Fruit fly (Drosophila melanogaster) whole organism, embryonic: ENCODE results near the gene Etl1.

Experiments
- Awh ChIP-seq: fragments of 200-800 bp; sonication (Bioruptor generic); IDR thresholded peaks from 2 replicates; pipeline ENCODE4, ENCODE4 v1.3.6; 2022; ENCODE audit warnings: missing biosample characterization, missing genetic modification characterization
- BEAF-32 ChIP-seq: fragments of 200-800 bp; sonication (Bioruptor generic); optimal IDR thresholded peaks from 3 replicates; lab custom pipeline; 2017; ENCODE audit warnings: missing biosample characterization, missing genetic modification characterization, mild to moderate bottlenecking, moderate library complexity, missing genetic modification reagents
- Bgb ChIP-seq: fragments of 200-800 bp; sonication (Bioruptor generic); IDR thresholded peaks from 2 replicates; pipeline ENCODE4 v1.3.6; 2022; ENCODE audit warnings: missing biosample characterization, missing genetic modification characterization; ENCODE audit not compliant: partially characterized antibody
- BtbVII ChIP-seq: fragments of 200-800 bp; sonication (Bioruptor generic); optimal IDR thresholded peaks from 3 replicates; lab custom pipeline; 2017; ENCODE audit warnings: missing biosample characterization, mild to moderate bottlenecking, missing genetic modification characterization
- CG10274 ChIP-seq: fragments of 200-800 bp; sonication (Bioruptor generic); optimal IDR thresholded peaks from 3 replicates; lab custom pipeline; 2017; ENCODE audit warnings: missing biosample characterization, mild to moderate bottlenecking, missing genetic modification characterization
- CG10979 ChIP-seq: fragments of 200-800 bp; sonication (Bioruptor generic); optimal IDR thresholded peaks from 2 replicates; lab custom pipeline; 2018; ENCODE audit warnings: missing biosample characterization, mild to moderate bottlenecking, missing genetic modification characterization, moderate library complexity
- CG11093 ChIP-seq: fragments of 200-800 bp; sonication (Bioruptor generic); IDR thresholded peaks from 3 replicates; pipeline ENCODE4 v1.3.6; 2022; ENCODE audit warnings: missing biosample characterization, missing genetic modification characterization
- CG11247 ChIP-seq: fragments of 200-800 bp; sonication (Bioruptor generic); IDR thresholded peaks from 2 replicates; pipeline ENCODE4 v1.3.6; 2022; ENCODE audit warnings: missing biosample characterization, missing genetic modification characterization
- CG11456 ChIP-seq: fragments of 200-800 bp; sonication (Bioruptor generic); IDR thresholded peaks from 3 replicates; pipeline ENCODE4 v1.3.6; 2022; ENCODE audit warnings: missing biosample characterization, missing genetic modification characterization
- CG11504 ChIP-seq: fragments of 200-800 bp; sonication (Bioruptor generic); optimal IDR thresholded peaks from 3 replicates; lab custom pipeline; 2019; ENCODE audit warnings: missing biosample characterization, mild to moderate bottlenecking, missing genetic modification characterization, moderate library complexity
- CG11560 ChIP-seq: fragments of 200-800 bp; sonication (Bioruptor generic); IDR thresholded peaks from 3 replicates; pipeline ENCODE4 v1.3.6; 2022; ENCODE audit warnings: missing biosample characterization, missing genetic modification characterization
- CG1603 ChIP-seq: fragments of 200-800 bp; sonication (Bioruptor generic); optimal IDR thresholded peaks from 2 replicates; lab custom pipeline; 2019; ENCODE audit warnings: missing biosample characterization, mild to moderate bottlenecking, missing genetic modification characterization, moderate library complexity
- CG2116 ChIP-seq: fragments of 200-800 bp; sonication (Bioruptor generic); optimal IDR thresholded peaks from 3 replicates; lab custom pipeline; 2018; ENCODE audit warnings: missing biosample characterization, mild to moderate bottlenecking, missing genetic modification characterization
- CG30020 ChIP-seq: fragments of 200-800 bp; optimal IDR thresholded peaks from 2 replicates; lab custom pipeline; 2019; ENCODE audit warnings: missing biosample characterization, mild to moderate bottlenecking, missing genetic modification characterization, moderate library complexity
- CG31365 ChIP-seq: fragments of 200-800 bp; sonication (Bioruptor generic); optimal IDR thresholded peaks from 2 replicates; lab custom pipeline; 2018; ENCODE audit warnings: missing biosample characterization, mild to moderate bottlenecking, missing genetic modification characterization
- CG31388 ChIP-seq: fragments of 200-800 bp; sonication (Bioruptor generic); optimal IDR thresholded peaks from 2 replicates; lab custom pipeline; 2016; ENCODE audit warnings: missing biosample characterization, missing genetic modification characterization
- CG33213 ChIP-seq: fragments of 200-800 bp; sonication (Bioruptor generic); optimal IDR thresholded peaks from 3 replicates; lab custom pipeline; 2016; ENCODE audit warnings: missing biosample characterization, missing genetic modification characterization
- CG3838 ChIP-seq: fragments of 200-800 bp; sonication (Bioruptor generic); optimal IDR thresholded peaks from 3 replicates; lab custom pipeline; 2016; ENCODE audit warnings: missing biosample characterization, missing genetic modification characterization
- CG3995 ChIP-seq: fragments of 200-800 bp; sonication (Bioruptor generic); optimal IDR thresholded peaks from 3 replicates; lab custom pipeline; 2016; ENCODE audit warnings: missing biosample characterization, missing genetic modification characterization
- CG8388 ChIP-seq: fragments of 200-800 bp; sonication (Bioruptor generic); optimal IDR thresholded peaks from 2 replicates; lab custom pipeline; 2019; ENCODE audit warnings: missing biosample characterization, mild to moderate bottlenecking, missing genetic modification characterization, moderate library complexity
- CG8478 ChIP-seq: fragments of >200 bp; optimal IDR thresholded peaks from 2 replicates; lab custom pipeline; 2018
- CG9797 ChIP-seq: fragments of 200-800 bp; sonication (Bioruptor generic); optimal IDR thresholded peaks from 3 replicates; lab custom pipeline; 2018; ENCODE audit warnings: missing biosample characterization, mild to moderate bottlenecking, missing genetic modification characterization
- Dad ChIP-seq: fragments of 200-800 bp; sonication (Bioruptor generic); optimal IDR thresholded peaks from 3 replicates; lab custom pipeline; 2016; ENCODE audit warnings: missing biosample characterization, missing genetic modification characterization
- Dip2 ChIP-seq: fragments of 200-800 bp; sonication (Bioruptor generic); IDR thresholded peaks from 2 replicates; pipeline ENCODE4 v1.3.6; 2022; ENCODE audit warnings: missing biosample characterization, missing genetic modification characterization
- Dip3 ChIP-seq: fragments of 200-800 bp; sonication (Bioruptor generic); optimal IDR thresholded peaks from 3 replicates; lab custom pipeline; 2016; ENCODE audit warnings: missing biosample characterization, missing genetic modification characterization
- Doc2 ChIP-seq: fragments of 200-800 bp; sonication (Bioruptor generic); IDR thresholded peaks from 2 replicates; pipeline ENCODE4 v1.3.6; 2022; ENCODE audit warnings: missing biosample characterization, missing genetic modification characterization
- Fer1 ChIP-seq: fragments of 200-800 bp; sonication (Bioruptor generic); optimal IDR thresholded peaks from 2 replicates; lab custom pipeline; 2017; ENCODE audit warnings: missing biosample characterization, mild to moderate bottlenecking, missing genetic modification characterization
- HLH3B ChIP-seq: fragments of 200-800 bp; sonication (Bioruptor generic); IDR thresholded peaks from 2 replicates; pipeline ENCODE4 v1.3.6; 2022; ENCODE audit warnings: missing biosample characterization, missing genetic modification characterization
- HLH4C ChIP-seq: fragments of 200-800 bp; sonication (Bioruptor generic); IDR thresholded peaks from 3 replicates; pipeline ENCODE4 v1.3.6; 2022; ENCODE audit warnings: missing biosample characterization, missing genetic modification characterization; ENCODE audit not compliant: partially characterized antibody
- Hr78 ChIP-seq, 2 experiments: fragments of 200-800 bp in 1 of 2; fragments of >200 bp in 1 of 2; sonication (Bioruptor generic) in 1 of 2; optimal IDR thresholded peaks; 2 replicates each; lab custom pipeline; 2017 to 2019; ENCODE audit warnings: missing biosample characterization in 2 of 2, missing genetic modification characterization in 2 of 2, mild to moderate bottlenecking in 1 of 2, moderate library complexity in 1 of 2
- MESR4 ChIP-seq: fragments of 200-800 bp; sonication (Bioruptor generic); optimal IDR thresholded peaks from 2 replicates; lab custom pipeline; 2018; ENCODE audit warnings: missing biosample characterization, mild to moderate bottlenecking, missing genetic modification characterization, moderate library complexity
- Max ChIP-seq: fragments of 200-800 bp; sonication (Bioruptor generic); optimal IDR thresholded peaks from 2 replicates; lab custom pipeline; 2016; ENCODE audit warnings: missing biosample characterization, mild to moderate bottlenecking, missing genetic modification characterization
- Mrtf ChIP-seq: fragments of 200-800 bp; sonication (Bioruptor generic); IDR thresholded peaks from 3 replicates; pipeline ENCODE4 v1.3.6; 2022; ENCODE audit warnings: missing biosample characterization, missing genetic modification characterization
- Rfx ChIP-seq: fragments of 200-800 bp; sonication (Bioruptor generic); IDR thresholded peaks from 2 replicates; pipeline ENCODE4 v1.3.6; 2022; ENCODE audit warnings: missing biosample characterization, missing genetic modification characterization
- Taf1 ChIP-seq: fragments of 200-800 bp; sonication (Bioruptor generic); IDR thresholded peaks from 2 replicates; pipeline ENCODE4 v1.3.6; 2022; ENCODE audit warnings: missing biosample characterization, missing genetic modification characterization
- Xbp1 ChIP-seq: fragments of 200-800 bp; sonication (Bioruptor generic); optimal IDR thresholded peaks from 3 replicates; lab custom pipeline; 2016; ENCODE audit warnings: missing biosample characterization, mild to moderate bottlenecking, missing genetic modification characterization
- dati ChIP-seq: fragments of 200-800 bp; sonication (Bioruptor generic); IDR thresholded peaks from 2 replicates; pipeline ENCODE4 v1.3.6; 2022; ENCODE audit warnings: missing biosample characterization, missing genetic modification characterization
- fd3F ChIP-seq: fragments of 200-800 bp; sonication (Bioruptor generic); optimal IDR thresholded peaks from 2 replicates; lab custom pipeline; 2018; ENCODE audit warnings: missing biosample characterization, mild to moderate bottlenecking, missing genetic modification characterization, moderate library complexity
- grau ChIP-seq: fragments of 200-800 bp; optimal IDR thresholded peaks from 3 replicates; lab custom pipeline; 2019; ENCODE audit warnings: missing biosample characterization, mild to moderate bottlenecking, missing genetic modification characterization, moderate library complexity
- klu ChIP-seq: fragments of 200-800 bp; sonication (Bioruptor generic); IDR thresholded peaks from 2 replicates; pipeline ENCODE4 v1.3.6; 2022; ENCODE audit warnings: missing biosample characterization, missing genetic modification characterization
- lbe ChIP-seq: fragments of 200-800 bp; sonication (Bioruptor generic); optimal IDR thresholded peaks from 2 replicates; lab custom pipeline; 2016; ENCODE audit warnings: missing biosample characterization, mild to moderate bottlenecking, missing genetic modification characterization
- lola ChIP-seq, 3 experiments: fragments of >200 bp in 2 of 3; fragments of 200-800 bp in 1 of 3; sonication (Bioruptor generic) in 1 of 3; optimal IDR thresholded peaks; 2 replicates each; lab custom pipeline; 2017 to 2019; ENCODE audit warnings: missing biosample characterization in 3 of 3, missing genetic modification characterization in 3 of 3, mild to moderate bottlenecking in 1 of 3, moderate library complexity in 1 of 3
- lov ChIP-seq, 2 experiments: fragments of 200-800 bp in 1 of 2; fragments of >200 bp in 1 of 2; sonication (Bioruptor generic) in 1 of 2; IDR thresholded peaks in 1 of 2; optimal IDR thresholded peaks in 1 of 2; 2 replicates in 1 of 2; 3 replicates in 1 of 2; pipeline versions ENCODE4 v1.3.6 to Lab custom; 2017 to 2022; ENCODE audit warnings: missing biosample characterization in 1 of 2, missing genetic modification characterization in 1 of 2
- org-1 ChIP-seq: fragments of 200-800 bp; sonication (Bioruptor generic); optimal IDR thresholded peaks from 2 replicates; lab custom pipeline; 2017; ENCODE audit warnings: missing biosample characterization, missing genetic modification characterization
- pzg ChIP-seq: fragments of 200-800 bp; sonication (Bioruptor generic); optimal IDR thresholded peaks from 3 replicates; lab custom pipeline; 2018; ENCODE audit warnings: missing biosample characterization, mild to moderate bottlenecking, missing genetic modification characterization, moderate library complexity
- scrt ChIP-seq: fragments of 200-800 bp; sonication (Bioruptor generic); optimal IDR thresholded peaks from 2 replicates; lab custom pipeline; 2018; ENCODE audit warnings: missing biosample characterization, mild to moderate bottlenecking, missing genetic modification characterization, moderate library complexity
- slou ChIP-seq: fragments of 200-800 bp; sonication (Bioruptor generic); optimal IDR thresholded peaks from 3 replicates; lab custom pipeline; 2016; ENCODE audit warnings: missing biosample characterization, missing genetic modification characterization
- so ChIP-seq: fragments of 200-800 bp; sonication (Bioruptor generic); IDR thresholded peaks from 3 replicates; pipeline ENCODE4 v1.3.6; 2022; ENCODE audit warnings: missing biosample characterization, missing genetic modification characterization
- tio ChIP-seq: fragments of 200-800 bp; sonication (Bioruptor generic); optimal IDR thresholded peaks from 2 replicates; lab custom pipeline; 2017; ENCODE audit warnings: missing biosample characterization, missing genetic modification characterization, inconsistent platforms

Etl1 gene

dm6 chr2L:9930280-9930679 is 17.9 kb upstream of the Etl1 start, which contains the start of gene CG42367:
Gene CG42367 (plus strand): TSS chr2L:9930580.
- TF ChIP-seq CG8388 (no peak), CG11093 (GFP tag; lab: Robert Waterston, UW) (no peak), Xbp1 (GFP tag; lab: Kevin White, UChicago) (no peak), CG33213 (no peak), grau (tag; lab: Kevin White, UChicago) (no peak), fd3F (GFP tag; lab: Kevin White, UChicago) (no peak), CG31365 (tag; lab: Kevin White, UChicago) (no peak), CG30020 (tag; lab: Kevin White, UChicago) (no peak), CG11504 (no peak), CG3838 (no peak), so (GFP tag; lab: Robert Waterston, UW) (no peak), Dad (GFP tag; lab: Kevin White, UChicago) (no peak)

- 0 out of 2 replicates have a peak, but pooled peaks have one; percentile 33 for TF ChIP-seq CG11247 (GFP tag; lab: Robert Waterston, UW)
- no peak for TF ChIP-seq CG2116
- TF ChIP-seq Fer1, result no peak
- TF ChIP-seq scrt, result no peak
- no peak for TF ChIP-seq Dip3 (GFP tag; lab: Kevin White, UChicago)
- no peak for TF ChIP-seq Mrtf (GFP tag; lab: Robert Waterston, UW)
- no peak for TF ChIP-seq CG10274 (GFP tag; lab: Kevin White, UChicago)
- TF ChIP-seq BEAF-32 (GFP tag; lab: Kevin White, UChicago), result no peak
- no peak for TF ChIP-seq org-1 (GFP tag; lab: Kevin White, UChicago)
- no peak for TF ChIP-seq tio
- no peak for TF ChIP-seq Hr78 (GFP tag; optimal IDR thresholded peaks at IDR 0.05; lab: Kevin White, UChicago)
- no peak for TF ChIP-seq slou
- TF ChIP-seq Rfx (GFP tag; lab: Robert Waterston, UW), result peak; percentile 32; the same call in 1 of the 2 replicates
- TF ChIP-seq CG11560 (tag; lab: Robert Waterston, UW), result 0 out of 3 replicates have a peak, but pooled peaks have one; percentile 28
- TF ChIP-seq CG11456, result 0 out of 3 replicates have a peak, but pooled peaks have one; percentile 33
- no peak for TF ChIP-seq Taf1
- TF ChIP-seq HLH3B (GFP tag; lab: Robert Waterston, UW), result no peak
- no peak for TF ChIP-seq CG31388 (GFP tag; lab: Kevin White, UChicago)
- no peak for TF ChIP-seq lov (optimal IDR thresholded peaks at IDR 0.05; lab: Kevin White, UChicago)
- TF ChIP-seq lov (GFP tag; IDR thresholded peaks at IDR 0.05; lab: Robert Waterston, UW), result no peak
- no peak for TF ChIP-seq Doc2
- TF ChIP-seq CG10979 (tag; lab: Kevin White, UChicago), result no peak
These were observed 12.4 kb upstream of the Etl1 start, which contains the start of the genes TbCMF46 and CG42366 for dm6 chr2L:9924765-9925164. Gene TbCMF46 (minus strand): TSS chr2L:9924865. Gene CG42366 (plus strand): TSS chr2L:9925161.

- peak; percentile 7 for TF ChIP-seq Max
- TF ChIP-seq CG9797 (GFP tag; lab: Kevin White, UChicago), result no peak
- TF ChIP-seq Dip3 (GFP tag; lab: Kevin White, UChicago), result peak; percentile 18
- TF ChIP-seq dati (GFP tag; lab: Robert Waterston, UW), result 0 out of 2 replicates have a peak, but pooled peaks have one; percentile 35
- no peak for TF ChIP-seq slou
- peak; percentile 77 for TF ChIP-seq lbe (GFP tag; lab: Kevin White, UChicago)
- TF ChIP-seq klu (GFP tag; lab: Robert Waterston, UW), result no peak
- TF ChIP-seq BtbVII (GFP tag; lab: Kevin White, UChicago), result peak; percentile 36
- TF ChIP-seq lola (GFP tag; optimal IDR thresholded peaks at IDR 0.05; lab: Kevin White, UChicago), result no peak
- no peak for TF ChIP-seq CG3995 (GFP tag; lab: Kevin White, UChicago)
- TF ChIP-seq Dad (GFP tag; lab: Kevin White, UChicago), result peak; percentile 14
- no peak for TF ChIP-seq Awh (GFP tag; lab: Robert Waterston, UW)
- TF ChIP-seq HLH4C (GFP tag; lab: Robert Waterston, UW), result no peak
- peak; percentile 64 for TF ChIP-seq Xbp1 (GFP tag; lab: Kevin White, UChicago)
- TF ChIP-seq Bgb (GFP tag; lab: Robert Waterston, UW), result no peak
- TF ChIP-seq CG8478, result no peak
- peak; percentile 67 for TF ChIP-seq CG1603 (tag; lab: Kevin White, UChicago)
- peak; percentile 21 for TF ChIP-seq MESR4 (GFP tag; lab: Kevin White, UChicago)
- no peak for TF ChIP-seq Dip2
- TF ChIP-seq pzg (GFP tag; lab: Kevin White, UChicago), result peak; percentile 35
These were observed 9.0 kb upstream of the Etl1 start, which contains the start of gene CG4592 for dm6 chr2L:9921401-9921800. Gene CG4592 (plus strand): TSS chr2L:9921633.
